Worm (Caenorhabditis elegans) whole organism, late embryonic: Measurements from ENCODE around the gene T24A6.17.

Experiments used
- T23F11.4 ChIP-seq: fragments of 200-800 bp; sonication (Bioruptor generic); optimal IDR thresholded peaks from 2 replicates; lab custom pipeline; 2018; ENCODE audit warnings: mild to moderate bottlenecking, missing genetic modification characterization, missing compliant biosample characterization
- ceh-14 ChIP-seq: sonication (generic microtip); optimal IDR thresholded peaks from 2 replicates; lab custom pipeline; 2016; ENCODE audit warnings: missing genotype, missing genetic modification characterization, missing compliant biosample characterization
- dmd-4 ChIP-seq: sonication (generic microtip); optimal IDR thresholded peaks from 2 replicates; lab custom pipeline; 2016; ENCODE audit warnings: borderline replicate concordance, missing genetic modification characterization, missing compliant biosample characterization
- eyg-1 ChIP-seq: sonication (generic microtip); optimal IDR thresholded peaks from 2 replicates; lab custom pipeline; 2016; ENCODE audit warnings: missing genotype, missing genetic modification characterization, missing compliant biosample characterization
- hlh-13 ChIP-seq: fragments of 200-800 bp; sonication (Bioruptor generic); optimal IDR thresholded peaks from 2 replicates; lab custom pipeline; 2018; ENCODE audit warnings: mild to moderate bottlenecking, missing genetic modification characterization, missing compliant biosample characterization
- nfya-1 ChIP-seq: sonication (generic microtip); optimal IDR thresholded peaks from 2 replicates; lab custom pipeline; 2017; ENCODE audit warnings: missing genetic modification characterization, mild to moderate bottlenecking, missing compliant biosample characterization, antibody characterized with exemption, moderate library complexity
- nhr-11 ChIP-seq: fragments of 150-350 bp; optimal IDR thresholded peaks from 2 replicates; lab custom pipeline; 2014; ENCODE audit warnings: missing biosample characterization, missing genetic modification characterization
- pha-2 ChIP-seq: sonication (generic microtip); optimal IDR thresholded peaks from 2 replicates; lab custom pipeline; 2017; ENCODE audit warnings: mild to moderate bottlenecking, missing genetic modification characterization, missing compliant biosample characterization
- tbx-7 ChIP-seq: sonication (generic microtip); optimal IDR thresholded peaks from 2 replicates; lab custom pipeline; 2016; ENCODE audit warnings: missing genotype, missing genetic modification characterization, missing compliant biosample characterization
- ttx-3 ChIP-seq: sonication (generic microtip); optimal IDR thresholded peaks from 2 replicates; lab custom pipeline; 2016; ENCODE audit warnings: missing genetic modification reagents, missing genetic modification characterization, missing compliant biosample characterization

DNA sequence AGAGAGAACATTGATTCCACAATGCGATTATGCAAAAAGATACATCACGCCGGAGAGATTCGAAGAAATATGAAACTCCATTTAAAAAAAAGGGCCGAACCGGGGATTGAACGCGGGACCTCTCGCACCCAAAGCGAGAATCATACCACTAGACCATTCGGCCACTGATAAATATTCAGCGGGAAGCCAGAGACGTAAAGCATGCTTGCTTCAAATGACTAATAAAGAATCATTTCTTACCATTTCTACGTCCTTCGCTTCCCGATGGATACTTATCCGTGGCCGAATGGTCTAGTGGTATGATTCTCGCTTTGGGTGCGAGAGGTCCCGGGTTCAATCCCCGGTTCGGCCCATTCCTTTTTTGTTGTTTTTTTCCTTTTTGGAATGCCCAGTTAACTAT lies 24.0 kb upstream of the T24A6.17 start:
- TF ChIP-seq ceh-14 (tag; lab: Kevin White, UChicago) (no peak), pha-2 (tag; lab: Kevin White, UChicago) (no peak), ttx-3 (tag; lab: Kevin White, UChicago) (no peak), nhr-11 (tag; lab: Kevin White, UChicago) (no peak), hlh-13 (no peak), eyg-1 (no peak), dmd-4 (tag; lab: Kevin White, UChicago) (no peak), tbx-7 (tag; lab: Kevin White, UChicago) (no peak), T23F11.4 (GFP tag; lab: Kevin White, UChicago) (no peak), nfya-1 (tag; lab: Kevin White, UChicago) (no peak)
